Worm (Caenorhabditis elegans): ENCODE data around the gene ttbk-6.

Gene ttbk-6

ce11 chrIII:5124385-5124784 is 49.9 kb downstream of the ttbk-6 start:
- TF ChIP-seq ztf-29 (GFP tag; IDR thresholded peaks at IDR 0.05) (no peak), T22C8.4 (GFP tag; IDR thresholded peaks at IDR 0.05) (no peak), flt-1 (GFP tag; IDR thresholded peaks at IDR 0.05) (no peak), klf-2 (GFP tag; conservative IDR thresholded peaks at IDR 0.05) (no peak), med-1 (GFP tag; optimal IDR thresholded peaks at IDR 0.05; ENCODE audit: insufficient read depth) (no peak), tab-1 (GFP tag; IDR thresholded peaks at IDR 0.05) (no peak), ref-1 (GFP tag; conservative IDR thresholded peaks at IDR 0.05) (no peak), ztf-23 (GFP tag; IDR thresholded peaks at IDR 0.05) (no peak), cog-1 (tag; optimal IDR thresholded peaks at IDR 0.05) (no peak)

Measured in whole organism, midembryonic.